Fruit fly (Drosophila melanogaster) whole organism, wandering third instar larva: ENCODE measurements around the gene Mst57Da.

ENCODE experiments used
- Dfd ChIP-seq: fragments of >200 bp; optimal IDR thresholded peaks from 2 replicates; lab custom pipeline; 2017; ENCODE audit warnings: missing biosample characterization, missing genetic modification characterization
- Hr78 ChIP-seq: fragments of >200 bp; optimal IDR thresholded peaks from 2 replicates; lab custom pipeline; 2017; ENCODE audit warnings: missing biosample characterization, missing genetic modification characterization
- Jra ChIP-seq: sonication (Bioruptor generic); optimal IDR thresholded peaks from 2 replicates; lab custom pipeline; 2016; ENCODE audit warnings: missing biosample characterization, missing genetic modification characterization
- dl ChIP-seq, 2 experiments: fragments of 175-275, 200-275 bp in 1 of 2; fragments of 200-275 bp in 1 of 2; sonication (Bioruptor generic); optimal IDR thresholded peaks; lab custom pipeline; 2018; ENCODE audit warnings: mild to moderate bottlenecking in 2 of 2, missing biosample characterization in 2 of 2, missing genetic modification characterization in 2 of 2, moderate library complexity in 2 of 2; ENCODE audit not compliant: partially characterized antibody in 2 of 2, insufficient read depth in 1 of 2
- dmrt93B ChIP-seq: fragments of 200-800 bp; sonication (Bioruptor generic); optimal IDR thresholded peaks from 2 replicates; lab custom pipeline; 2018; ENCODE audit warnings: missing biosample characterization, mild to moderate bottlenecking, missing genetic modification characterization
- ey ChIP-seq: fragments of 200-800 bp; sonication (Bioruptor generic); optimal IDR thresholded peaks from 2 replicates; lab custom pipeline; 2016; ENCODE audit warnings: missing biosample characterization, missing genetic modification characterization
- jim ChIP-seq: fragments of 175-275, 200-325 bp; sonication (Bioruptor generic); optimal IDR thresholded peaks from 2 replicates; lab custom pipeline; 2016; ENCODE audit warnings: missing biosample characterization, mild to moderate bottlenecking, missing genetic modification characterization
- usp ChIP-seq: fragments of >200 bp; optimal IDR thresholded peaks from 2 replicates; lab custom pipeline; 2017; ENCODE audit warnings: missing biosample characterization, missing genetic modification characterization
- woc ChIP-seq: sonication (Bioruptor generic); optimal IDR thresholded peaks from 2 replicates; lab custom pipeline; 2016; ENCODE audit warnings: missing biosample characterization, mild to moderate bottlenecking, missing genetic modification characterization

DNA sequence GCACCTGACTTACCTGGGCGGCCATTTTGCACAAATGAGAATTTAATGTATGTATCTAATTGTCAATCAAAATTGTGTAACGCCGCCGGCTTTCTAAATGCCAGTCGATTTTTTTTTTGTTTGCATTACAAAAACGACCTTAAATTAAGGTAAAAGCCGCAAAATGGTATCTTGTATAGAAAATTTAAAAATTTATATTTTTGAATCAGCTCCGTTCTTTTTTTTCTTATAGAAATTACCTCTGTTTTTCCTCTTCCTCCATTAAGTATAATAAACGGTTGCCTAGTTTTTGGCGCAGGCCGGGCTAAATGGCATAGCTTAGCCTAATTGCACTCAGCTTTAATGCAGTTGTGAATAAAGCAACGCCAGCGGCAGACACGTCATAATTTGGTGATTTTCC lies 44.5 kb downstream of the Mst57Da start, which contains the start of gene CG4960:
- TF ChIP-seq Hr78 (GFP tag; lab: Kevin White, UChicago) (no peak), dmrt93B (GFP tag; lab: Kevin White, UChicago) (no peak), woc (GFP tag; lab: Kevin White, UChicago) (no peak), usp (no peak), dl (GFP tag; optimal IDR thresholded peaks at IDR 0.05; lab: Kevin White, UChicago; ENCODE audit: insufficient read depth in 1 of 2, partially characterized antibody in 2 of 2) (no peak), jim (GFP tag; lab: Kevin White, UChicago) (no peak), ey (no peak), Jra (GFP tag; lab: Kevin White, UChicago) (no peak), Dfd (no peak)
